Fruit fly (Drosophila melanogaster): ENCODE measurements around the gene CG45603.
A peak's percentile ranks its signal among the peaks of the same experiment; 100 is the strongest.

The CG45603 gene

DNA sequence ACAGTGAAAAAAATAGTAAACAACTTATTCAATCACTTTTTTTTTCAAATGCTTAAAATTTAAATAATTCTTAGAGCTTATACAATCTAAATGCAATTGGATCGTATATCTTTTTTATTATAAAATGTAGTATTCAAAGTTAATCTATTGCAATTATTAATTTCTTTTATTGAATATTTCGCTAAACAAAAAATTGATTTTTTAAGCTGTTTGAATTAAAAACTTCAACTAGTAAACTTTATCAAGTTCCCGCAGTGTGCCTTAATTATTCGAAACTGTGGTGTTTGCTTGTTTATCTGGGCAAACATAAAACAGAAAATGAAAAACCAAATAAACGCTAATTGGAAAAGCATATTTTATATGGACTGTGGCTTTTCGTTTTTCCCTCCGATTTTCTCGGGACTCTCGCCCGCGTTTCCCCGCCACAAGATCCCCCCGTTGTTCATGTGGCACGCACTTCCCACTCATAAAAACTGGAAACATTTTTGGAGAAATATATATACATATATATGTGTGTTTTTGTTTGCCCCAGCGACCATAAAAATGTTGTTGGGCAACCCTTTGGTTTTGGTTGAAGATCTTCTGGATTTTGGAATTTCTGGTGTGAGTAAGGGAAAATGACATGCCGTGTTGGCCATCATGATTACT is 49.0 kb upstream of the CG45603 start (continued):
- no peak for TF ChIP-seq sqz (GFP tag; optimal IDR thresholded peaks at IDR 0.05)
- TF ChIP-seq CG10147 (GFP tag; optimal IDR thresholded peaks at IDR 0.05), result no peak
- TF ChIP-seq CG1529 (GFP tag; optimal IDR thresholded peaks at IDR 0.05), result peak; percentile 3
- peak; percentile 52 for TF ChIP-seq tap (tag; optimal IDR thresholded peaks at IDR 0.05)
- no peak for TF ChIP-seq klu (GFP tag; IDR thresholded peaks at IDR 0.05)
- peak; percentile 71 for TF ChIP-seq CG12769 (tag; optimal IDR thresholded peaks at IDR 0.05)
- TF ChIP-seq lov (optimal IDR thresholded peaks at IDR 0.05), result no peak
- no peak for TF ChIP-seq lov (GFP tag; IDR thresholded peaks at IDR 0.05)
- TF ChIP-seq pum (GFP tag; optimal IDR thresholded peaks at IDR 0.05), result no peak
- TF ChIP-seq D19A (tag; optimal IDR thresholded peaks at IDR 0.05), result peak; percentile 66
- TF ChIP-seq toy (GFP tag; IDR thresholded peaks at IDR 0.05), result no peak
- TF ChIP-seq salm (tag; optimal IDR thresholded peaks at IDR 0.05), result peak; percentile 34
- TF ChIP-seq Asciz (GFP tag; optimal IDR thresholded peaks at IDR 0.05), result peak; percentile 46
- no peak for TF ChIP-seq sim (GFP tag; IDR thresholded peaks at IDR 0.05)
- peak; percentile 34 for TF ChIP-seq az2 (GFP tag; optimal IDR thresholded peaks at IDR 0.05)
- TF ChIP-seq gcm (GFP tag; optimal IDR thresholded peaks at IDR 0.05), result peak; percentile 46
- peak; percentile 17 for TF ChIP-seq CG12299 (tag; optimal IDR thresholded peaks at IDR 0.05)
- TF ChIP-seq sc (optimal IDR thresholded peaks at IDR 0.05), result no peak
- peak; percentile 38 for TF ChIP-seq sc (GFP tag; optimal IDR thresholded peaks at IDR 0.05)
- TF ChIP-seq gt (GFP tag; IDR thresholded peaks at IDR 0.05), result no peak
- no peak for TF ChIP-seq dysf (GFP tag; IDR thresholded peaks at IDR 0.05)
- TF ChIP-seq HmgD (GFP tag; optimal IDR thresholded peaks at IDR 0.05), result no peak
- TF ChIP-seq NK7.1 (GFP tag; optimal IDR thresholded peaks at IDR 0.05), result no peak
- peak; percentile 33 for TF ChIP-seq CG7745 (tag; optimal IDR thresholded peaks at IDR 0.05)
- TF ChIP-seq Lim3 (GFP tag; IDR thresholded peaks at IDR 0.05), result no peak
- no peak for TF ChIP-seq CG11560 (tag; IDR thresholded peaks at IDR 0.05)
- no peak for TF ChIP-seq CG6765 (GFP tag; optimal IDR thresholded peaks at IDR 0.05)
- peak; percentile 13 for TF ChIP-seq kni (GFP tag; optimal IDR thresholded peaks at IDR 0.05)
- TF ChIP-seq zfh2 (GFP tag; optimal IDR thresholded peaks at IDR 0.05), result no peak
- TF ChIP-seq tgo (GFP tag; IDR thresholded peaks at IDR 0.05), result 0 out of 3 replicates have a peak, but pooled peaks have one; percentile 15
- TF ChIP-seq slbo (GFP tag; IDR thresholded peaks at IDR 0.05), result no peak
- TF ChIP-seq ac (GFP tag; optimal IDR thresholded peaks at IDR 0.05), result no peak
- TF ChIP-seq CG10654 (GFP tag; optimal IDR thresholded peaks at IDR 0.05), result peak; percentile 12
- TF ChIP-seq D (optimal IDR thresholded peaks at IDR 0.05), result no peak
- peak; percentile 64 for TF ChIP-seq D (GFP tag; optimal IDR thresholded peaks at IDR 0.05)
- TF ChIP-seq CG9876 (GFP tag; optimal IDR thresholded peaks at IDR 0.05), result no peak
- no peak; the same call in 1 of the 2 replicates for TF ChIP-seq ssp (GFP tag; IDR thresholded peaks at IDR 0.05)
- peak; percentile 20 for TF ChIP-seq Lhr (GFP tag; optimal IDR thresholded peaks at IDR 0.05)
- no peak for TF ChIP-seq Hand (GFP tag; optimal IDR thresholded peaks at IDR 0.05)
- no peak for TF ChIP-seq bab2 (GFP tag; optimal IDR thresholded peaks at IDR 0.05)
- no peak for TF ChIP-seq CG3726 (GFP tag; IDR thresholded peaks at IDR 0.05)
- TF ChIP-seq ara (GFP tag; IDR thresholded peaks at IDR 0.05), result no peak
- TF ChIP-seq Doc3 (GFP tag; IDR thresholded peaks at IDR 0.05; ENCODE audit: partially characterized antibody), result no peak
- TF ChIP-seq chm (GFP tag; IDR thresholded peaks at IDR 0.05), result peak; percentile 54; the same call in 1 of the 2 replicates
- TF ChIP-seq unc-4 (GFP tag; IDR thresholded peaks at IDR 0.05; ENCODE audit: partially characterized antibody), result no peak
- peak; percentile 15 for TF ChIP-seq CG9727 (GFP tag; optimal IDR thresholded peaks at IDR 0.05)
- no peak for TF ChIP-seq Dp (GFP tag; optimal IDR thresholded peaks at IDR 0.05)
- TF ChIP-seq CG6254 (GFP tag; optimal IDR thresholded peaks at IDR 0.05), result peak; percentile 40
- peak; percentile 44 for TF ChIP-seq Nf-YB (GFP tag; optimal IDR thresholded peaks at IDR 0.05)
- TF ChIP-seq cg (GFP tag; optimal IDR thresholded peaks at IDR 0.05), result no peak
- no peak for TF ChIP-seq CG6654 (GFP tag; optimal IDR thresholded peaks at IDR 0.05)
